Fruit fly (Drosophila melanogaster) whole organism, adult: Measurements from ENCODE around the gene CG43185.

ENCODE experiments used
- CG12768 ChIP-seq: fragments of 200-800 bp; sonication (Bioruptor generic); optimal IDR thresholded peaks from 2 replicates; lab custom pipeline; 2017; ENCODE audit warnings: missing biosample characterization, missing genetic modification characterization, mild to moderate bottlenecking, moderate library complexity, missing genetic modification reagents
- CG7045 ChIP-seq: fragments of 200-800 bp; sonication (Bioruptor generic); optimal IDR thresholded peaks from 2 replicates; lab custom pipeline; 2017; ENCODE audit warnings: missing biosample characterization, mild to moderate bottlenecking, missing genetic modification characterization
- Mnt ChIP-seq: fragments of 200-800 bp; sonication (Bioruptor generic); optimal IDR thresholded peaks from 2 replicates; lab custom pipeline; 2016; ENCODE audit warnings: missing biosample characterization, mild to moderate bottlenecking, missing genetic modification characterization
- bab1 ChIP-seq: fragments of 200-800 bp; sonication (Bioruptor generic); optimal IDR thresholded peaks from 3 replicates; lab custom pipeline; 2019; ENCODE audit warnings: missing biosample characterization, mild to moderate bottlenecking, missing genetic modification characterization, moderate library complexity
- cic ChIP-seq: fragments of 200-800 bp; sonication (Bioruptor generic); optimal IDR thresholded peaks from 2 replicates; lab custom pipeline; 2017; ENCODE audit warnings: missing biosample characterization, mild to moderate bottlenecking, missing genetic modification characterization, moderate library complexity
- cnc ChIP-seq, 2 experiments: fragments of >200 bp; optimal IDR thresholded peaks; 2 replicates each; lab custom pipeline; 2017
- kay ChIP-seq: fragments of 200-800 bp; sonication (Bioruptor generic); peaks from one replicate; lab custom pipeline; 2016; ENCODE audit warnings: missing biosample characterization, missing genetic modification characterization, borderline replicate concordance
- ovo ChIP-seq: fragments of 200-800 bp; sonication (Bioruptor generic); optimal IDR thresholded peaks from 2 replicates; lab custom pipeline; 2016; ENCODE audit warnings: missing biosample characterization, missing genetic modification characterization
- pad ChIP-seq: fragments of 200-800 bp; sonication (Bioruptor generic); optimal IDR thresholded peaks from 3 replicates; lab custom pipeline; 2017; ENCODE audit warnings: missing biosample characterization, missing genetic modification characterization, mild to moderate bottlenecking, moderate library complexity, missing genetic modification reagents

dm6 chr2L:5892762-5893161 is 8.1 kb downstream of the CG43185 start, which contains the start of gene Acp26Ab:
- no peak for TF ChIP-seq CG12768
- TF ChIP-seq pad (GFP tag; lab: Kevin White, UChicago): no peak
- no peak for TF ChIP-seq bab1 (GFP tag; lab: Kevin White, UChicago)
- TF ChIP-seq cic (GFP tag; lab: Kevin White, UChicago): no peak
- no peak for TF ChIP-seq kay
- TF ChIP-seq Mnt (GFP tag; lab: Kevin White, UChicago): no peak
- TF ChIP-seq ovo (GFP tag; lab: Kevin White, UChicago): no peak
- TF ChIP-seq CG7045 (GFP tag; lab: Kevin White, UChicago): no peak
- no peak for TF ChIP-seq cnc (optimal IDR thresholded peaks at IDR 0.05; lab: Kevin White, UChicago)
